Worm (Caenorhabditis elegans): ENCODE data around the gene polk-1.
A peak's percentile ranks its signal among the peaks of the same experiment; 100 is the strongest.

DNA sequence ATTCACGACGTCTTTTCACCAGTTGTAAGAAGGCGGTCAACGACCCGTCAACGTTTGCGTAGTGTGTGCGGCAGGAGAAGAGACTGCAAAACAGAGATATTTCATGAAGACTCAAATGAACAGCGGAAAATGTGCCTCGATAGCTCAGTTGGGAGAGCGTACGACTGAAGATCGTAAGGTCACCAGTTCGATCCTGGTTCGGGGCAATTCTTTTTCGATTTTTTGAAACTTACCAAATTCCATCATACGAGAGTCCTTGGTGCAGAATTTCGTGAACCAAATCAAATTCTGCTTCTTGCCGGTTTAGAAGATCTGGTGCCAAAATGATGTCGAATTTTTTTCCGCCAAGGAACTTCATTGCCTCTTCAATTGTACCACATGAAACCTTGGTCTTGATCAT, 24.5 kb upstream of the polk-1 start:
- TF ChIP-seq ztf-23 (GFP tag; IDR thresholded peaks at IDR 0.05) = peak; percentile 75
- peak; percentile 39; the same call in 1 of the 2 replicates for TF ChIP-seq T22C8.4 (GFP tag; IDR thresholded peaks at IDR 0.05)
- TF ChIP-seq ztf-29 (GFP tag; IDR thresholded peaks at IDR 0.05) = peak; percentile 62; the same call in 1 of the 2 replicates
- TF ChIP-seq ref-1 (GFP tag; conservative IDR thresholded peaks at IDR 0.05) = peak; percentile 45; the same call in 1 of the 2 replicates
- TF ChIP-seq med-1 (GFP tag; optimal IDR thresholded peaks at IDR 0.05; ENCODE audit: insufficient read depth) = peak; percentile 24
- TF ChIP-seq flt-1 (GFP tag; IDR thresholded peaks at IDR 0.05) = peak; percentile 85
- TF ChIP-seq klf-2 (GFP tag; conservative IDR thresholded peaks at IDR 0.05) = peak; percentile 69; the same call in 1 of the 2 replicates
- TF ChIP-seq cog-1 (tag; optimal IDR thresholded peaks at IDR 0.05) = no peak
- peak; percentile 79; the same call in 1 of the 2 replicates for TF ChIP-seq tab-1 (GFP tag; IDR thresholded peaks at IDR 0.05)
